Worm (Caenorhabditis elegans): Measurements from ENCODE around the gene rpoa-49.

ce11 chrII:50862-51261, 6.0 kb downstream of the rpoa-49 start:
- TF ChIP-seq T22C8.4 (GFP tag; IDR thresholded peaks at IDR 0.05): no peak
- TF ChIP-seq med-1 (GFP tag; optimal IDR thresholded peaks at IDR 0.05; ENCODE audit: insufficient read depth): no peak
- no peak for TF ChIP-seq flt-1 (GFP tag; IDR thresholded peaks at IDR 0.05)
- TF ChIP-seq ztf-23 (GFP tag; IDR thresholded peaks at IDR 0.05): no peak
- no peak for TF ChIP-seq ref-1 (GFP tag; conservative IDR thresholded peaks at IDR 0.05)
- TF ChIP-seq ztf-29 (GFP tag; IDR thresholded peaks at IDR 0.05): no peak
